Worm (Caenorhabditis elegans): ENCODE measurements around the gene zfp-1.

ce11 chrIII:8750606-8751005 is 40.7 kb upstream of the zfp-1 start, which contains the start of gene ugtp-1:
- TF ChIP-seq pes-1 (GFP tag; IDR thresholded peaks at IDR 0.05) (no peak), ama-1 (optimal IDR thresholded peaks at IDR 0.05) (no peak), flt-1 (GFP tag; IDR thresholded peaks at IDR 0.05) (no peak)

Measured in whole organism, early embryonic.